Worm (Caenorhabditis elegans): ENCODE results near the gene C06A1.6.

Gene C06A1.6

DNA sequence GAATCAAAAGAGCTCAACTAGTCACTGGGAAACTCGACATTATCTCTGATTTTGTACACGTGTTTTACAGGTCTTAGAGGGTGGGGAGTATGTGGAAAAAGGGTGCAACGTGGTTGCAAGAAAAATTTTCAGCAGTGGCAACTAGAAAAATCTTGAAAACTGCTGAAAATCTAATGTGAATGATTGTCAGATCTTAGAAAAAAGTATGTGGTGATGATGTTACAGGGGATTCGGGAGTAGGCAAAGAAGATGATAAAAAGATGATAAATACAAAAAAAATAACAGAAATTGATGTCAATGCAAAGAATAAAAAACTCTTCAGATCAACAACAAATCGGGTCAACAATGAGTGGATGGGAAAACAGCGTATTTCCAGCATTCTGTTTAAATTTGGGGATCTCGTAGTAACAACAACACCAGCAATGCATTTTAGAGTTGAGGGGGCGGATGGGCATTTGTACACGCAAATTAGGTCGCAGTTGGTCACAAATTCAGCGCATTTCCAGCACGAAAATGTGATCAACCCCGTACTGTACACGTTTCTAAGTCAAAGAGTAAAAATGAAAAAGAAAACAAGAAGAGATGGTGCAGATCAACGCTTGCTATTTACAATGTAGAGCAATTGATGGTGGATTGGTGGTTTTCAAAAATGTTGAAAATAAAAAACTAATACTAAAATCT lies 20.9 kb downstream of the C06A1.6 start (continued):
- no peak for TF ChIP-seq egrh-3 (GFP tag; IDR thresholded peaks at IDR 0.05)
- no peak for TF ChIP-seq lin-54 (GFP tag; optimal IDR thresholded peaks at IDR 0.05)
- peak; percentile 24 for TF ChIP-seq atf-7 (tag; optimal IDR thresholded peaks at IDR 0.05)
- TF ChIP-seq hmg-1.2 (GFP tag; IDR thresholded peaks at IDR 0.05): peak; percentile 40

DNA sequence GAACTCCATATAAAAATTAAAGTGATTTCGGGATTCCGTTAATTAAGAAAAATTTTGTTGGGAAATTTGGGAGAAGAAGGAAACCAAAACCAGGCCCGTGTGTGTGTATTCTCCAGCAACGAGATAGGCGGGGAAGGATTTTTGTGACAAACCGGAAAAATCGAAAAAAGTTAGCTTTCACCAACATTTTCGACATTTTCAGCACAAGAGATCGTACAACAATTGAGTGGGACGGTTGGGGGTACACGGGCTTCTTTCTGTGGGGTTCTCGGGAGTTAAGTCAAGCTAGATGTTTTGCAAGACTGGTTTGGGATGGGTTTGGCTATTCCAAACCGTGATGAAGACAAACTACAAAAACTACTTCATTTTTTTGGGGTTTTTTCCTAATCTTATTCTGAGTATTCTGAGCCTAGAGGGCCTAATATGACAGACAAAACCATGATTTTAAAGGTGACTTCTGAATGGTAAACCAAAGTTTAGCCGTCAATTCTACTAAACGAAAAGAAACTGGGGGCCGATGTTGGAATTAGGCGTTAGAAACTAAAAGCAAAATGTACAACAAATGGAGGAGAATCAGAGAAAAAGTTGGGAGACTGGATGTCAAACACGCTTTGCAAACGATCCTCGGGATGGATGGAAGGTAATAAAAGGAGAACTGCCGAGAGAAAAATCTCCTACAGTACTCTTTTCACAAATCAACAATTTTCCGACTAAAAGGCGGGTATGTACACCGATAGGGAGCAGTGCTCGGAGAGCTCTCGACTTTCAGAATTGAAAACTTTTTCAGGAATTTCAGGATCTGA lies 21.6 kb downstream of the C06A1.6 start:
- peak; percentile 8; the same call in 1 of the 2 replicates for TF ChIP-seq K11D2.4 (GFP tag; IDR thresholded peaks at IDR 0.05)
- TF ChIP-seq aptf-3 (GFP tag; IDR thresholded peaks at IDR 0.05): no peak
- peak; percentile 6 for TF ChIP-seq Y67H2A.10 (GFP tag; conservative IDR thresholded peaks at IDR 0.05)
- no peak for TF ChIP-seq akir-1 (GFP tag; optimal IDR thresholded peaks at IDR 0.05)
- no peak for TF ChIP-seq ets-4 (GFP tag; optimal IDR thresholded peaks at IDR 0.05)
- TF ChIP-seq athp-1 (tag; optimal IDR thresholded peaks at IDR 0.05): peak; percentile 57
- TF ChIP-seq ZK185.1 (tag; optimal IDR thresholded peaks at IDR 0.05; ENCODE audit: poor library complexity, severe bottlenecking): peak; percentile 30
- peak in 1 of 2 experiments; percentile 23 for TF ChIP-seq let-607 (tag; optimal IDR thresholded peaks at IDR 0.05)
- TF ChIP-seq Y53G8AR.9 (GFP tag; conservative IDR thresholded peaks at IDR 0.05): peak; percentile 44; the same call in 1 of the 2 replicates
- no peak for TF ChIP-seq hrde-1 (tag; optimal IDR thresholded peaks at IDR 0.05; ENCODE audit: borderline replicate concordance)
- peak; percentile 18; the same call in 1 of the 2 replicates for TF ChIP-seq madf-3 (GFP tag; IDR thresholded peaks at IDR 0.05)
- peak; percentile 4 for TF ChIP-seq lin-54 (GFP tag; optimal IDR thresholded peaks at IDR 0.05)
- TF ChIP-seq lin-40 (tag; optimal IDR thresholded peaks at IDR 0.05): no peak
- peak; percentile 63 for TF ChIP-seq mel-28 (tag; optimal IDR thresholded peaks at IDR 0.05; ENCODE audit: borderline replicate concordance)
- TF ChIP-seq ama-1 (optimal IDR thresholded peaks at IDR 0.05): peak; percentile 93
- TF ChIP-seq ama-1 (GFP tag; optimal IDR thresholded peaks at IDR 0.05): no peak
- no peak for TF ChIP-seq T07F8.4 (tag; optimal IDR thresholded peaks at IDR 0.05)
- peak; percentile 68 for TF ChIP-seq lin-26 (GFP tag; IDR thresholded peaks at IDR 0.05)
- peak; percentile 75 for TF ChIP-seq nfyb-1 (GFP tag; IDR thresholded peaks at IDR 0.05)
- no peak for TF ChIP-seq ztf-3 (GFP tag; optimal IDR thresholded peaks at IDR 0.05)
- TF ChIP-seq tbx-9 (tag; optimal IDR thresholded peaks at IDR 0.05; ENCODE audit: borderline replicate concordance): no peak
- TF ChIP-seq somi-1 (GFP tag; optimal IDR thresholded peaks at IDR 0.05): peak; percentile 32
- 0 out of 2 replicates have a peak, but pooled peaks have one; percentile 10 for TF ChIP-seq lag-1 (GFP tag; IDR thresholded peaks at IDR 0.05)
- TF ChIP-seq ceh-91 (GFP tag; IDR thresholded peaks at IDR 0.05): no peak
- TF ChIP-seq ztf-6 (GFP tag; IDR thresholded peaks at IDR 0.05): no peak
- TF ChIP-seq ceh-40 (GFP tag; IDR thresholded peaks at IDR 0.05): peak; percentile 48; the same call in 1 of the 2 replicates
- no peak for TF ChIP-seq cebp-1 (GFP tag; IDR thresholded peaks at IDR 0.05)
- peak; percentile 67 for TF ChIP-seq cebp-1 (tag; optimal IDR thresholded peaks at IDR 0.05)
- peak in 2 of 3 experiments; percentile 10 to 11 for TF ChIP-seq lin-35 (GFP tag; optimal IDR thresholded peaks at IDR 0.05)
- 0 out of 2 replicates have a peak, but pooled peaks have one; percentile 51 for TF ChIP-seq ceh-58 (GFP tag; IDR thresholded peaks at IDR 0.05)
- peak; percentile 3; the same call in 1 of the 2 replicates for TF ChIP-seq Y53F4B.3 (GFP tag; IDR thresholded peaks at IDR 0.05)
- TF ChIP-seq F55B11.4 (tag; optimal IDR thresholded peaks at IDR 0.05; ENCODE audit: borderline replicate concordance, insufficient read depth): no peak
- 0 out of 2 replicates have a peak, but pooled peaks have one; percentile 49 for TF ChIP-seq aptf-2 (GFP tag; conservative IDR thresholded peaks at IDR 0.05)
- TF ChIP-seq gei-17 (GFP tag; optimal IDR thresholded peaks at IDR 0.05): peak; percentile 29
- TF ChIP-seq Y56A3A.18 (GFP tag; IDR thresholded peaks at IDR 0.05): peak; percentile 12; the same call in 1 of the 2 replicates
- peak; percentile 48; the same call in 1 of the 2 replicates for TF ChIP-seq madf-6 (GFP tag; IDR thresholded peaks at IDR 0.05)
- TF ChIP-seq sea-2 (GFP tag; IDR thresholded peaks at IDR 0.05): peak; percentile 72; the same call in 1 of the 2 replicates
- peak; percentile 43 for TF ChIP-seq T26A5.8 (tag; optimal IDR thresholded peaks at IDR 0.05)
- TF ChIP-seq ztf-28 (GFP tag; IDR thresholded peaks at IDR 0.05): peak; percentile 58; the same call in 1 of the 2 replicates
- peak; percentile 48 for TF ChIP-seq B0336.3 (GFP tag; IDR thresholded peaks at IDR 0.05)

All from whole organism, young adult.